Worm (Caenorhabditis elegans) whole organism, L4 larva: ENCODE measurements around the gene C39B10.3.

Experiments
- F37D6.2 ChIP-seq: sonication (generic microtip); optimal IDR thresholded peaks from 2 replicates; lab custom pipeline; 2016; ENCODE audit warnings: mild to moderate bottlenecking, missing genetic modification characterization, missing compliant biosample characterization
- F49E8.2 ChIP-seq: sonication (generic microtip); optimal IDR thresholded peaks from 2 replicates; lab custom pipeline; 2016; ENCODE audit warnings: missing compliant biosample characterization, mild to moderate bottlenecking, missing genetic modification characterization, borderline replicate concordance
- R02D3.7 ChIP-seq: fragments of 150-350 bp; sonication (generic microtip); optimal IDR thresholded peaks from 3 replicates; lab custom pipeline; 2014; ENCODE audit warnings: missing biosample characterization, missing genetic modification characterization
- T26A8.4 ChIP-seq: fragments of 200-800 bp; sonication (Bioruptor generic); IDR thresholded peaks from 2 replicates; pipeline ENCODE4 v1.3.6; 2022; ENCODE audit warnings: missing genetic modification characterization, missing compliant biosample characterization
- Y5F2A.4 ChIP-seq: fragments of 200-800 bp; sonication (Bioruptor generic); optimal IDR thresholded peaks from 2 replicates; lab custom pipeline; 2018; ENCODE audit warnings: mild to moderate bottlenecking, missing genetic modification characterization, missing compliant biosample characterization
- aha-1 ChIP-seq: fragments of 150-350 bp; peaks from one replicate; lab custom pipeline; 2014; ENCODE audit warnings: missing biosample characterization, missing genetic modification characterization
- aly-2 ChIP-seq: sonication (generic microtip); optimal IDR thresholded peaks from 2 replicates; lab custom pipeline; 2018; ENCODE audit warnings: missing biosample characterization, missing genetic modification characterization
- ama-1 ChIP-seq: fragments of 150-350 bp; optimal IDR thresholded peaks from 2 replicates; lab custom pipeline; 2014; ENCODE audit warnings: inconsistent platforms, mixed read lengths
- arid-1 ChIP-seq: fragments of 200-800 bp; sonication (Bioruptor generic); conservative IDR thresholded peaks from 2 replicates; pipeline ENCODE4 v1.3.6; 2022; ENCODE audit warnings: missing genetic modification reagents, missing genetic modification characterization, missing compliant biosample characterization
- ceh-20 ChIP-seq: fragments of 200-800 bp; sonication (Bioruptor generic); IDR thresholded peaks from 2 replicates; pipeline ENCODE4 v1.3.6; 2022; ENCODE audit warnings: missing genetic modification reagents, missing genetic modification characterization, missing compliant biosample characterization
- ceh-32 ChIP-seq: sonication (generic microtip); optimal IDR thresholded peaks from 2 replicates; lab custom pipeline; 2016; ENCODE audit warnings: mild to moderate bottlenecking, missing genetic modification characterization, missing compliant biosample characterization; ENCODE audit not compliant: poor library complexity
- ceh-44 ChIP-seq: fragments of 200-800 bp; sonication (Bioruptor generic); IDR thresholded peaks from 2 replicates; pipeline ENCODE4 v1.3.6; 2022; ENCODE audit warnings: missing genetic modification reagents, missing genetic modification characterization, missing compliant biosample characterization
- ceh-62 ChIP-seq: sonication (generic microtip); optimal IDR thresholded peaks from 2 replicates; lab custom pipeline; 2017; ENCODE audit warnings: missing biosample characterization, missing genetic modification characterization
- cey-2 ChIP-seq: sonication (generic microtip); optimal IDR thresholded peaks from 3 replicates; lab custom pipeline; 2017; ENCODE audit warnings: missing genetic modification characterization, mild to moderate bottlenecking, missing compliant biosample characterization, antibody characterized with exemption, borderline replicate concordance; ENCODE audit not compliant: insufficient read depth
- ctbp-1 ChIP-seq: fragments of 200-800 bp; sonication (Bioruptor generic); IDR thresholded peaks from 2 replicates; pipeline ENCODE4 v1.3.6; 2022; ENCODE audit warnings: missing genetic modification reagents, missing genetic modification characterization, missing compliant biosample characterization
- daf-12 ChIP-seq: fragments of 150-350 bp; optimal IDR thresholded peaks from 2 replicates; lab custom pipeline; 2014; ENCODE audit warnings: missing biosample characterization, missing genetic modification reagents, missing genetic modification characterization
- daf-16 ChIP-seq, 3 experiments: sonication (generic microtip); optimal IDR thresholded peaks; 2 replicates each; lab custom pipeline; 2016 to 2017; ENCODE audit warnings: missing genetic modification characterization in 3 of 3, missing genetic modification reagents in 3 of 3, mild to moderate bottlenecking in 2 of 3, missing compliant biosample characterization in 2 of 3, missing biosample characterization in 1 of 3, moderate library complexity in 1 of 3
- daf-8 ChIP-seq: fragments of 200-800 bp; sonication (Bioruptor generic); IDR thresholded peaks from 2 replicates; pipeline ENCODE4 v1.3.6; 2022; ENCODE audit warnings: missing genetic modification characterization, missing compliant biosample characterization
- dmd-6 ChIP-seq: fragments of 200-800 bp; sonication (Bioruptor generic); IDR thresholded peaks from 2 replicates; pipeline ENCODE4 v1.3.6; 2022; ENCODE audit warnings: missing genetic modification reagents, missing genetic modification characterization, missing compliant biosample characterization
- dmd-9 ChIP-seq: fragments of 200-800 bp; sonication (Bioruptor generic); IDR thresholded peaks from 2 replicates; pipeline ENCODE4 v1.3.6; 2022; ENCODE audit warnings: missing genetic modification reagents, missing genetic modification characterization, missing compliant biosample characterization
- dpl-1 ChIP-seq: fragments of 150-350 bp; optimal IDR thresholded peaks from 2 replicates; lab custom pipeline; 2014; ENCODE audit warnings: missing biosample characterization, missing genetic modification reagents, missing genetic modification characterization
- duxl-1 ChIP-seq: sonication (generic microtip); optimal IDR thresholded peaks from 2 replicates; lab custom pipeline; 2016; ENCODE audit warnings: mild to moderate bottlenecking, missing genetic modification characterization, moderate library complexity, missing compliant biosample characterization; ENCODE audit not compliant: poor library complexity
- egl-27 ChIP-seq: sonication (generic microtip); optimal IDR thresholded peaks from 3 replicates; lab custom pipeline; 2017; ENCODE audit warnings: missing biosample characterization, missing genetic modification reagents, missing genetic modification characterization
- egl-43 ChIP-seq: fragments of 200-800 bp; sonication (Bioruptor generic); IDR thresholded peaks from 2 replicates; pipeline ENCODE4 v1.3.6; 2022; ENCODE audit warnings: missing genetic modification reagents, missing genetic modification characterization, missing compliant biosample characterization
- fos-1 ChIP-seq: fragments of 150-350 bp; optimal IDR thresholded peaks from 2 replicates; lab custom pipeline; 2014; ENCODE audit warnings: missing biosample characterization, missing genetic modification characterization
- gei-8 ChIP-seq: fragments of 200-800 bp; sonication (Bioruptor generic); optimal IDR thresholded peaks from 2 replicates; lab custom pipeline; 2018; ENCODE audit warnings: mild to moderate bottlenecking, missing genetic modification characterization, missing compliant biosample characterization
- lin-15B ChIP-seq: fragments of 150-350 bp; sonication (generic microtip); optimal IDR thresholded peaks from 3 replicates; lab custom pipeline; 2014; ENCODE audit warnings: missing biosample characterization, missing genetic modification characterization
- lin-38 ChIP-seq: fragments of 200-800 bp; sonication (Bioruptor generic); IDR thresholded peaks from 2 replicates; pipeline ENCODE4 v1.3.6; 2022; ENCODE audit warnings: missing genetic modification reagents, missing genetic modification characterization, missing compliant biosample characterization
- lir-3 ChIP-seq: sonication (generic microtip); optimal IDR thresholded peaks from 2 replicates; lab custom pipeline; 2016; ENCODE audit warnings: mild to moderate bottlenecking, missing genetic modification characterization, missing compliant biosample characterization
- madf-9 ChIP-seq: fragments of 200-800 bp; sonication (Bioruptor generic); conservative IDR thresholded peaks from 2 replicates; pipeline ENCODE4 v1.3.6; 2022; ENCODE audit warnings: missing genetic modification reagents, missing genetic modification characterization, missing compliant biosample characterization
- mdt-29 ChIP-seq: fragments of 200-800 bp; sonication (Bioruptor generic); IDR thresholded peaks from 2 replicates; pipeline ENCODE4 v1.3.6; 2022; ENCODE audit warnings: missing genetic modification reagents, missing genetic modification characterization, missing compliant biosample characterization
- mep-1 ChIP-seq: fragments of 150-350 bp; sonication (generic microtip); optimal IDR thresholded peaks from 3 replicates; lab custom pipeline; 2014; ENCODE audit warnings: missing biosample characterization, missing genetic modification characterization
- mxl-2 ChIP-seq: fragments of 200-800 bp; sonication (Bioruptor generic); conservative IDR thresholded peaks from 2 replicates; pipeline ENCODE4 v1.3.6; 2022; ENCODE audit warnings: missing genetic modification reagents, missing genetic modification characterization, missing compliant biosample characterization
- mxl-3 ChIP-seq: fragments of 200-800 bp; sonication (Bioruptor generic); optimal IDR thresholded peaks from 2 replicates; lab custom pipeline; 2018; ENCODE audit warnings: mild to moderate bottlenecking, missing genetic modification characterization, missing compliant biosample characterization
- nhr-237 ChIP-seq: sonication (generic microtip); optimal IDR thresholded peaks from 2 replicates; lab custom pipeline; 2017; ENCODE audit warnings: missing biosample characterization, missing genetic modification characterization
- nhr-25 ChIP-seq: sonication (generic microtip); optimal IDR thresholded peaks from 2 replicates; lab custom pipeline; 2017; ENCODE audit warnings: missing genetic modification characterization, mild to moderate bottlenecking, missing compliant biosample characterization, antibody characterized with exemption, moderate library complexity, borderline replicate concordance; ENCODE audit not compliant: insufficient read depth
- nhr-41 ChIP-seq: fragments of 200-800 bp; sonication (Bioruptor generic); IDR thresholded peaks from 2 replicates; pipeline ENCODE4 v1.3.6; 2022; ENCODE audit warnings: missing genetic modification reagents, missing genetic modification characterization, missing compliant biosample characterization
- nhr-42 ChIP-seq: fragments of 200-800 bp; sonication (Bioruptor generic); IDR thresholded peaks from 2 replicates; pipeline ENCODE4 v1.3.6; 2022; ENCODE audit warnings: missing genetic modification characterization, missing compliant biosample characterization
- nhr-48 ChIP-seq: sonication (generic microtip); optimal IDR thresholded peaks from 2 replicates; lab custom pipeline; 2016; ENCODE audit warnings: mild to moderate bottlenecking, missing genetic modification characterization, missing compliant biosample characterization
- nhr-76 ChIP-seq: fragments of 150-350 bp; optimal IDR thresholded peaks from 2 replicates; lab custom pipeline; 2014; ENCODE audit warnings: missing biosample characterization, missing genetic modification characterization
- nhr-77 ChIP-seq: fragments of 150-350 bp; optimal IDR thresholded peaks from 2 replicates; lab custom pipeline; 2014; ENCODE audit warnings: missing biosample characterization, missing genetic modification characterization
- rbr-2 ChIP-seq: sonication (generic microtip); optimal IDR thresholded peaks from 2 replicates; lab custom pipeline; 2016; ENCODE audit warnings: missing genotype, missing genetic modification characterization, missing compliant biosample characterization
- saeg-2 ChIP-seq: fragments of 200-800 bp; sonication (Bioruptor generic); IDR thresholded peaks from 2 replicates; pipeline ENCODE4 v1.3.6; 2022; ENCODE audit warnings: missing genetic modification reagents, missing genetic modification characterization, missing compliant biosample characterization
- sdz-12 ChIP-seq: fragments of 200-800 bp; sonication (Bioruptor generic); optimal IDR thresholded peaks from 2 replicates; lab custom pipeline; 2018; ENCODE audit warnings: mild to moderate bottlenecking, missing genetic modification characterization, missing compliant biosample characterization
- set-16 ChIP-seq: fragments of 200-800 bp; sonication (Bioruptor generic); IDR thresholded peaks from 2 replicates; pipeline ENCODE4 v1.3.6; 2022; ENCODE audit warnings: missing genetic modification reagents, missing genetic modification characterization, missing compliant biosample characterization
- snpc-1.2 ChIP-seq: fragments of 200-800 bp; sonication (Bioruptor generic); IDR thresholded peaks from 2 replicates; pipeline ENCODE4 v1.3.6; 2022; ENCODE audit warnings: missing genetic modification reagents, missing genetic modification characterization, missing compliant biosample characterization
- unc-130 ChIP-seq: sonication (generic microtip); optimal IDR thresholded peaks from 2 replicates; lab custom pipeline; 2016; ENCODE audit warnings: missing genetic modification reagents, missing genetic modification characterization, missing compliant biosample characterization
- vab-7 ChIP-seq: fragments of 200-800 bp; sonication (Bioruptor generic); IDR thresholded peaks from 2 replicates; pipeline ENCODE4 v1.3.6; 2022; ENCODE audit warnings: missing genetic modification reagents, missing genetic modification characterization, missing compliant biosample characterization
- zfp-2 ChIP-seq: sonication (generic microtip); optimal IDR thresholded peaks from 2 replicates; lab custom pipeline; 2016; ENCODE audit warnings: mild to moderate bottlenecking, missing genetic modification characterization, missing compliant biosample characterization
- zip-2 ChIP-seq: fragments of 150-350 bp; optimal IDR thresholded peaks from 2 replicates; lab custom pipeline; 2014; ENCODE audit warnings: missing biosample characterization, missing genetic modification characterization

The C39B10.3 gene

DNA sequence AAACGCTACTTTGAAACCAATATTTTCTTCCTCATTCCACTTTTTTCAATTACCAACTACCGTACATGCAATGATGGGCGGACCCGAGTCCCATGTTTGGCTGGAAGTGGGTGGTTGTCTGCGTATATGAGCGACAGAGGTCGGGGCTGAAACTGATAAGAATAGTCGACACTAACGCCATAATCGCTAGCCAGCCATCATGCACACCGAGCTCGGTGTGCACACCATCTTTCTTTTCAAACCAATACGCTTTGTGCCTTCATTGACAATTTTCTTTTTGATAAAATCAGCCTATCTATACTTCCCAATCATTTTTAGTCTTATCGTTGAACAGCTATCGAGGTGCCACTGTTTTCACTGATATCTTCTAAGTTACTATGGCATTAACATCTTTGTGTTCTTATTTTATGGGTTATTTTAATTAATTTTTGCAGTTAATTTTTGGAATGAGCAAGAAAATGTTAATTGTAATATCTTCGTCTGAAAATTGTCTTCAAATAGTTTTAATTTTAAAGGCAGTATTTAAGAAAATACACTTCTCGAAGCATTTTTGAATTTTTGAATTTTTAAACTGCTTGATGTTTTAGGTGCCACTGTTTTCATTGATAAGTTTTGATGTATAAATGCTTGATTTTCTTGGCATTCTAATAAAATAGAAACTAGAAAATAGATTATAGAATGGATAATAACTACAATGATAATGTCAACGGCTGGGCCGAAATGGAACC lies 36.8 kb downstream of the C39B10.3 start, which contains the start of gene elt-2 (continued):
- TF ChIP-seq sdz-12 (GFP tag; lab: Kevin White, UChicago), result no peak
- no peak for TF ChIP-seq arid-1 (GFP tag; lab: Robert Waterston, UW)
- TF ChIP-seq nhr-237 (tag; lab: Kevin White, UChicago), result no peak
- no peak for TF ChIP-seq duxl-1 (tag; lab: Kevin White, UChicago)
- TF ChIP-seq snpc-1.2, result no peak
- peak in 1 of 2 experiments; percentile 78 for TF ChIP-seq daf-16 (GFP tag; optimal IDR thresholded peaks at IDR 0.05; lab: Kevin White, UChicago)
- TF ChIP-seq daf-16 (tag; optimal IDR thresholded peaks at IDR 0.05; lab: Kevin White, UChicago), result peak; percentile 94
- TF ChIP-seq dpl-1 (GFP tag; lab: Kevin White, UChicago), result no peak
- TF ChIP-seq ctbp-1, result no peak
- no peak for TF ChIP-seq F37D6.2 (tag; lab: Kevin White, UChicago)
- TF ChIP-seq gei-8 (GFP tag; lab: Kevin White, UChicago), result no peak
- TF ChIP-seq ceh-62 (tag; lab: Kevin White, UChicago), result no peak
- no peak for TF ChIP-seq dmd-9 (GFP tag; lab: Robert Waterston, UW)
- TF ChIP-seq nhr-77 (tag; lab: Kevin White, UChicago), result peak; percentile 87
- peak; percentile 52; the same call in 1 of the 2 replicates for TF ChIP-seq saeg-2 (GFP tag; lab: Robert Waterston, UW)
- TF ChIP-seq ceh-20 (GFP tag; lab: Robert Waterston, UW), result 0 out of 2 replicates have a peak, but pooled peaks have one; percentile 46
- no peak for TF ChIP-seq zip-2 (tag; lab: Kevin White, UChicago)
- TF ChIP-seq nhr-48, result peak; percentile 47
- no peak for TF ChIP-seq set-16
- TF ChIP-seq R02D3.7 (tag; lab: Kevin White, UChicago), result no peak
- no peak for TF ChIP-seq daf-12 (tag; lab: Kevin White, UChicago)
- TF ChIP-seq aha-1 (tag; lab: Kevin White, UChicago), result no peak
- no peak for TF ChIP-seq lir-3 (tag; lab: Kevin White, UChicago)
- no peak for TF ChIP-seq ceh-44 (GFP tag; lab: Robert Waterston, UW)
- no peak for TF ChIP-seq T26A8.4 (GFP tag; lab: Robert Waterston, UW)
- no peak for TF ChIP-seq zfp-2 (tag; lab: Kevin White, UChicago)
- TF ChIP-seq dmd-6 (GFP tag; lab: Robert Waterston, UW), result peak; percentile 92
- no peak for TF ChIP-seq F49E8.2 (tag; lab: Kevin White, UChicago)
- TF ChIP-seq egl-27 (tag; lab: Kevin White, UChicago), result no peak
- TF ChIP-seq rbr-2 (tag; lab: Kevin White, UChicago), result no peak
- TF ChIP-seq lin-15B (tag; lab: Kevin White, UChicago), result no peak
- TF ChIP-seq nhr-25, result no peak
- no peak for TF ChIP-seq madf-9 (GFP tag; lab: Robert Waterston, UW)
- no peak for TF ChIP-seq daf-8 (GFP tag; lab: Robert Waterston, UW)
- TF ChIP-seq mep-1 (tag; lab: Kevin White, UChicago), result peak; percentile 20
- TF ChIP-seq mdt-29, result no peak
- TF ChIP-seq nhr-76, result no peak
- TF ChIP-seq aly-2 (tag; lab: Kevin White, UChicago), result no peak
- TF ChIP-seq nhr-42 (GFP tag; lab: Robert Waterston, UW), result peak; percentile 56; the same call in 1 of the 2 replicates
- TF ChIP-seq egl-43 (GFP tag; lab: Robert Waterston, UW), result no peak
- TF ChIP-seq cey-2, result no peak
- TF ChIP-seq unc-130 (GFP tag; lab: Kevin White, UChicago), result no peak
- TF ChIP-seq mxl-3 (GFP tag; lab: Kevin White, UChicago), result peak; percentile 15
- TF ChIP-seq nhr-41, result peak; percentile 83
- no peak for TF ChIP-seq ama-1 (lab: Kevin White, UChicago)
- TF ChIP-seq fos-1 (tag; lab: Kevin White, UChicago), result no peak
- no peak for TF ChIP-seq Y5F2A.4 (GFP tag; lab: Kevin White, UChicago)
- TF ChIP-seq vab-7, result no peak
- TF ChIP-seq ceh-32, result no peak
- TF ChIP-seq lin-38 (GFP tag; lab: Robert Waterston, UW), result no peak
- TF ChIP-seq mxl-2, result 0 out of 2 replicates have a peak, but pooled peaks have one; percentile 20
